Worm (Caenorhabditis elegans): ENCODE results near the gene acl-9.

acl-9 gene

DNA sequence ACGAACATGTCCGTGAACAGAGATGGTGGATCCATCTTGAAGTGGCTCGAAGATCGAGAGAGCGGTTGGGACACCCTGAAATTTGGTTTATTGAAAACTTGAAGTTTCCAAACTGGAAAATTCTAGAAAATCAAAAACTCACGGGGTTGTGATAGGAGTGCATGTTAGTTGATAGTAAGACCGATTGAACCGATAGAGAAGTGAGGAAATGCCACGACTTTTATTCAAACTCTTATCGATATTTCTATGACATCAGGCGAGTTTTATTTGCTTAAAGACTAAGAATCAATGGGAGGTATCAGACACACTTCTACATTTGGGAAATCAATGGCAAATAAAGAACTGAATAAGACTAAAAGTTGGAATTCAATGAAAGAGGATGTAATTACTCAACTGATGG is 35.8 kb downstream of the acl-9 start, which contains the start of gene lec-10:
Gene lec-10 (minus strand): TSS at position 272 of the 400 bp plus-strand sequence.
- TF ChIP-seq ceh-19 (GFP tag; optimal IDR thresholded peaks at IDR 0.05) (no peak), elt-2 (tag; optimal IDR thresholded peaks at IDR 0.05) (peak; percentile 61)

DNA sequence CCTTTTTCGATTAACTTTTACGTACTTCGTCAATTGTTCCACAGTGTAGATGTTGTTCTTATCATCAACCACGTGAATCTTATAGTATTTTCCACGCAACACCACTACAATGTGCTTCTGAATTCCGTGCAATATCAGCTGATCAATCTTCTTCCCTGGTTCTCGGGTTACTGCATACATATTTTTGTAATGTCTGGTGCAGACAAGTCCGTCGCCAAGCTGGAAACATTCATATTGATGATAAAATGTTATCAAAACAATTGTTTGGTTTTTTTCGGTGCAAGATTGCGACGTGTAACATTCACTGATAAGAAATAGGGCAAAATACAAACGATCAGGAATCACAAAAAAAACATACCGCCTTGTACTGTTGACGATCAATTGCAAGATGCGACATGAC is 39.5 kb downstream of the acl-9 start:
- TF ChIP-seq ztf-16 (tag; optimal IDR thresholded peaks at IDR 0.05) (no peak), syd-9 (tag; optimal IDR thresholded peaks at IDR 0.05) (no peak), elt-2 (tag; optimal IDR thresholded peaks at IDR 0.05) (peak; percentile 95), ceh-14 (tag; optimal IDR thresholded peaks at IDR 0.05) (no peak), ref-2 (tag; optimal IDR thresholded peaks at IDR 0.05) (no peak), tbx-2 (tag; optimal IDR thresholded peaks at IDR 0.05) (no peak), ceh-34 (tag; optimal IDR thresholded peaks at IDR 0.05) (no peak), ama-1 (optimal IDR thresholded peaks at IDR 0.05) (no peak)

DNA sequence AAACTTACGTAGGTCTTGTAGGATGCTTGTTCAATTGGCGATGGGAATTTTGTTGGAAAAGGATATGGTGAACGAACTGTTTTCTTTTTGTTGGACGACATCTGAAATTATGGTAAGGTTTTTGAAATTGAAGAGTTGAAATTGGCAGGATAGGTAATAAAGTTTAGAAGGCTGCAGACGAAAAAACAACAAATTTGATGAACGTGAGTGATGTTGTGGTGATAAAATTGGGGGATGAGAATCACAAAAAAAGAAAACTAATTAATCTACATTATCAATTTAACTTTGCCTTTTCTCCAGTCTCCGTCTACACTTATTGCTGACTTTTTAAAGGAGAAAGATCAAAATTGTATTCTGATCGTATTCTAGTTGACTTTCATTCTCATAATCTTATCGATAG is 40.8 kb downstream of the acl-9 start, which contains the start of gene cpt-6:
Gene cpt-6 (minus strand): TSS at position 101 of the 400 bp plus-strand sequence.
- TF ChIP-seq nhr-11 (tag; optimal IDR thresholded peaks at IDR 0.05) = peak; percentile 42
- TF ChIP-seq ceh-48 (tag; optimal IDR thresholded peaks at IDR 0.05) = no peak

DNA sequence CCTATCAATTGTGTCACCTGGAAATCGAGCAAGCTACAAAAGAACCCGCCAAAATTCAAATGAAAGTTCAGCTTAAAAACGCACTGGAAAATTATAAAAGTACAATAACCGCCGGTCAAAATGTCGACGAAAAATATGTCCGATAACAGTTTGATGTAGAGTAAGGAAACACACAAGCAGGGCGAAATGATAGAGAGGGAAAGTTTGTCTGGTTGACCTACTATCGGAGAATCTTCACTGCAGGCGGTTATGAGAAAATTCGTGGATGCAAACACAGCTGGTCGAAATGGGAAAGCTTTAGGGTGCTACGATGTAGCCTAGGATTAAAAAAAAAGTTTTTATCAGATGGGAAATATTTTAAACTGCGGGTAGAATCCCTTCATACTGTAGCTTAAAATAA is 42.3 kb downstream of the acl-9 start:
- no peak for TF ChIP-seq pros-1 (tag; optimal IDR thresholded peaks at IDR 0.05)
- no peak for TF ChIP-seq ttx-3 (tag; optimal IDR thresholded peaks at IDR 0.05)
- no peak for TF ChIP-seq T23F11.4 (GFP tag; optimal IDR thresholded peaks at IDR 0.05)
- TF ChIP-seq ceh-9 (tag; optimal IDR thresholded peaks at IDR 0.05) = no peak
- no peak for TF ChIP-seq hlh-6 (tag; optimal IDR thresholded peaks at IDR 0.05)
- no peak for TF ChIP-seq gmeb-2 (tag; optimal IDR thresholded peaks at IDR 0.05)
- no peak for TF ChIP-seq zip-5 (tag; optimal IDR thresholded peaks at IDR 0.05)
- TF ChIP-seq tbx-7 (tag; optimal IDR thresholded peaks at IDR 0.05) = no peak
- TF ChIP-seq ets-4 (tag; optimal IDR thresholded peaks at IDR 0.05) = no peak
- TF ChIP-seq hlh-13 (GFP tag; optimal IDR thresholded peaks at IDR 0.05) = no peak
- no peak for TF ChIP-seq pag-3 (tag; optimal IDR thresholded peaks at IDR 0.05; ENCODE audit: borderline replicate concordance)
- TF ChIP-seq ceh-34 (tag; optimal IDR thresholded peaks at IDR 0.05) = no peak
- no peak for TF ChIP-seq ceh-24 (tag; optimal IDR thresholded peaks at IDR 0.05)
- TF ChIP-seq syd-9 (tag; optimal IDR thresholded peaks at IDR 0.05) = no peak

DNA sequence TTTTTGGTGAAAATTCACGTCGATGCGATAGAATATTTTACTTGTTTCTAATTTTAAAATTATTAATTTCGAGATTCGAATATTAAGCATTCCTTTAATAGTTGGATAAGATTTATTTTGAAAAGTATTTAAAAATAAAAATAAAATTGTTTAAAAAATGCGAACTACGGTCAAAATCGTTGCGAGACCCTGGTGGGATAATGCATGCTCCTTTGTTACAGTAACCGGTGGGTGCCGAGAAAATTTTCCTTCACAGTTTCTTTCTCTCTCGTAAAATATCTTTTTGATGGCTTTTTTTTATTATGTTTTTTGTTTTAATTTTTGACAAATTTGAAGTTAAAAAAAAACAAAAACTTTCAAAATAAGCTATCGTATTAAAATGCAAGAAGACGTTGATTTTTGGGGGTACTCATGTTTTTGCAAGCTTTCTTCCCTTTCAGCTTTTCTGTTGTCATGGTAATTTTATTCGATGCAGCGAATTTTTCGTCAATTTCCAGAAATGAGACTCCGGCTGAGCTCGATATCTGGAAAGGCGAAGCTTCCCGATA is 43.7 kb downstream of the acl-9 start, which contains the start of gene dgtr-1:
Gene dgtr-1 (plus strand): TSS at position 498 of the 548 bp plus-strand sequence.
- TF ChIP-seq ceh-2 (tag; optimal IDR thresholded peaks at IDR 0.05) = no peak

DNA sequence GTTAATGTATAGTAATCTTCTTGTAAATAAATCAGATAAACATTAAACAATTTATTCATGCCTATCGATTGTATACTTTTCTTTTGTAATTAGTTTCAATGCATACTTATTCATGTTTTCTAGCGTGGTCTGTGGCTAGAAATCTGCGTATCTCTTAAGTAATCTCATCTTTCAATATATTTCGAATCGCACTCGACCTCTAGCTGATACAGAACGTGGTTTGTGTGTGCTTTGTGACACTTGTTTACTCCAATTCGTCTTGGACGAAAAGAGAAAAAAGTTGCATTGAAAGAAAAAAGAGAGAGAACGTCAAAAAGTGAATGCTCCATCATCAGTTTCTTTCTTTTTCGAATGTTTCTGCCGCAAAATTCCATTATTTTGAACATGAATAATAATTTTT is 45.4 kb downstream of the acl-9 start:
- no peak for TF ChIP-seq unc-86 (tag; optimal IDR thresholded peaks at IDR 0.05)
- no peak for TF ChIP-seq gmeb-2 (tag; optimal IDR thresholded peaks at IDR 0.05)
- TF ChIP-seq dve-1 (tag; optimal IDR thresholded peaks at IDR 0.05) = no peak
- no peak for TF ChIP-seq nhr-11 (tag; optimal IDR thresholded peaks at IDR 0.05)
- TF ChIP-seq lim-6 (tag; optimal IDR thresholded peaks at IDR 0.05) = no peak
- no peak for TF ChIP-seq syd-9 (tag; optimal IDR thresholded peaks at IDR 0.05)
- TF ChIP-seq ref-2 (tag; optimal IDR thresholded peaks at IDR 0.05) = no peak
- TF ChIP-seq C38D4.7 (GFP tag; optimal IDR thresholded peaks at IDR 0.05) = no peak
- TF ChIP-seq hlh-13 (GFP tag; optimal IDR thresholded peaks at IDR 0.05) = no peak
- TF ChIP-seq ahr-1 (tag; optimal IDR thresholded peaks at IDR 0.05) = no peak
- TF ChIP-seq ceh-48 (tag; optimal IDR thresholded peaks at IDR 0.05) = no peak
- no peak for TF ChIP-seq pros-1 (tag; optimal IDR thresholded peaks at IDR 0.05)
- no peak for TF ChIP-seq fkh-6 (tag; optimal IDR thresholded peaks at IDR 0.05)
- TF ChIP-seq sox-4 (tag; optimal IDR thresholded peaks at IDR 0.05) = no peak
